Fruit fly (Drosophila melanogaster): Measurements from ENCODE around the gene CG6813.

The CG6813 gene

DNA sequence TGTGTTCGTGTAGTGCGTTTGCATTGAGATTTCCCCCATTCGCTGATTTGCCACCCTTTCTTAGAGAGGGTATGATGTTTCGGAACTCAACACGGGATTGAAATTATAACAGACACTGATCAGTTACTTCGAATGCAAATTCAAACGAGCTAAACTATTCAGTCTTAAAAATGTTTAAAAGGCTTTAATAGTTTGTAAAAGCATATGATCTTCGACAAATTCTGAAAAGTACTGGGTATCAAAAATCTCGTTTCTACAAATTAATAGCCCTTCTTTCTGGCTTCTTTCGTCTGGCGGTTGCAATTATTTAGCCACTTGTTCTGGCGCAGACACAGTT, 44.2 kb downstream of the CG6813 start (continued):
- TF ChIP-seq lilli (GFP tag; optimal IDR thresholded peaks at IDR 0.05) (peak; percentile 72), CG9215 (GFP tag; IDR thresholded peaks at IDR 0.05) (no peak), CoRest (tag; optimal IDR thresholded peaks at IDR 0.05) (peak; percentile 66), CG4404 (GFP tag; IDR thresholded peaks at IDR 0.05) (no peak), CG15696 (tag; optimal IDR thresholded peaks at IDR 0.05) (peak; percentile 21), CG3281 (GFP tag; optimal IDR thresholded peaks at IDR 0.05) (peak; percentile 52), CG17802 (tag; optimal IDR thresholded peaks at IDR 0.05) (peak; percentile 61), Trl (optimal IDR thresholded peaks at IDR 0.05) (no peak), Trl (GFP tag; optimal IDR thresholded peaks at IDR 0.05) (peak; percentile 65), CG30403 (GFP tag; optimal IDR thresholded peaks at IDR 0.05) (peak; percentile 74), usp (GFP tag; optimal IDR thresholded peaks at IDR 0.05) (no peak), HmgD (GFP tag; optimal IDR thresholded peaks at IDR 0.05) (no peak), rib (GFP tag; IDR thresholded peaks at IDR 0.05) (no peak), sob (GFP tag; IDR thresholded peaks at IDR 0.05) (peak; percentile 51; the same call in 1 of the 2 replicates), sc (optimal IDR thresholded peaks at IDR 0.05) (no peak), sc (GFP tag; optimal IDR thresholded peaks at IDR 0.05) (peak; percentile 45), ara (GFP tag; IDR thresholded peaks at IDR 0.05) (peak; percentile 54; the same call in 1 of the 2 replicates), ssp (GFP tag; IDR thresholded peaks at IDR 0.05) (peak; percentile 62; the same call in 1 of the 2 replicates), CG10267 (tag; optimal IDR thresholded peaks at IDR 0.05) (peak; percentile 32), B-H1 (GFP tag; IDR thresholded peaks at IDR 0.05) (peak; percentile 21; the same call in 1 of the 3 replicates), hb (GFP tag; IDR thresholded peaks at IDR 0.05; ENCODE audit: partially characterized antibody) (no peak), Dbx (GFP tag; IDR thresholded peaks at IDR 0.05) (0 out of 3 replicates have a peak, but pooled peaks have one; percentile 29), Oli (tag; optimal IDR thresholded peaks at IDR 0.05) (peak; percentile 77), CG11696 (GFP tag; IDR thresholded peaks at IDR 0.05) (peak; percentile 63; the same call in 1 of the 2 replicates), kah (GFP tag; optimal IDR thresholded peaks at IDR 0.05) (peak; percentile 47), CG6689 (GFP tag; IDR thresholded peaks at IDR 0.05) (peak; percentile 78), pnt (GFP tag; optimal IDR thresholded peaks at IDR 0.05) (peak; percentile 50), CG14965 (GFP tag; optimal IDR thresholded peaks at IDR 0.05; ENCODE audit: borderline replicate concordance) (no peak), CG2199 (GFP tag; IDR thresholded peaks at IDR 0.05) (no peak), CG9817 (tag; optimal IDR thresholded peaks at IDR 0.05) (peak; percentile 31), her (GFP tag; optimal IDR thresholded peaks at IDR 0.05) (peak; percentile 58), sisA (GFP tag; IDR thresholded peaks at IDR 0.05) (peak; percentile 69), Rx (GFP tag; IDR thresholded peaks at IDR 0.05) (peak; percentile 55), org-1 (GFP tag; optimal IDR thresholded peaks at IDR 0.05) (peak; percentile 56), chif (GFP tag; optimal IDR thresholded peaks at IDR 0.05) (peak; percentile 51 to 59), sna (GFP tag; IDR thresholded peaks at IDR 0.05; ENCODE audit: partially characterized antibody) (no peak), az2 (GFP tag; optimal IDR thresholded peaks at IDR 0.05) (peak; percentile 62), CG12155 (GFP tag; optimal IDR thresholded peaks at IDR 0.05) (peak; percentile 28), pum (GFP tag; optimal IDR thresholded peaks at IDR 0.05) (peak; percentile 65), row (GFP tag; IDR thresholded peaks at IDR 0.05) (peak; percentile 85), gt (GFP tag; IDR thresholded peaks at IDR 0.05) (peak; percentile 41; the same call in 1 of the 2 replicates), HLH3B (GFP tag; IDR thresholded peaks at IDR 0.05) (peak; percentile 75), vvl (GFP tag; IDR thresholded peaks at IDR 0.05) (peak; percentile 86), pho (GFP tag; optimal IDR thresholded peaks at IDR 0.05) (peak; percentile 20), chm (GFP tag; IDR thresholded peaks at IDR 0.05) (peak; percentile 62; the same call in 1 of the 2 replicates), hkb (optimal IDR thresholded peaks at IDR 0.05) (no peak), hkb (GFP tag; IDR thresholded peaks at IDR 0.05) (peak; percentile 80), CG8089 (GFP tag; optimal IDR thresholded peaks at IDR 0.05) (peak; percentile 43), CG32532 (GFP tag; IDR thresholded peaks at IDR 0.05) (peak; percentile 62), Opbp (GFP tag; IDR thresholded peaks at IDR 0.05; ENCODE audit: partially characterized antibody) (no peak), CG16815 (GFP tag; optimal IDR thresholded peaks at IDR 0.05) (peak; percentile 31), YL-1 (GFP tag; optimal IDR thresholded peaks at IDR 0.05) (no peak), Oaz (GFP tag; IDR thresholded peaks at IDR 0.05) (peak; percentile 71)

Measured in whole organism, embryonic.